Fruit fly (Drosophila melanogaster) whole organism, adult: ENCODE measurements around the gene CG4364.

ENCODE experiments used
- CG12768 ChIP-seq: fragments of 200-800 bp; sonication (Bioruptor generic); optimal IDR thresholded peaks from 2 replicates; lab custom pipeline; 2017; ENCODE audit warnings: missing biosample characterization, missing genetic modification characterization, mild to moderate bottlenecking, moderate library complexity, missing genetic modification reagents
- CG7101 ChIP-seq: fragments of 200-800 bp; sonication (Bioruptor generic); optimal IDR thresholded peaks from 2 replicates; lab custom pipeline; 2018; ENCODE audit warnings: missing biosample characterization, mild to moderate bottlenecking, missing genetic modification characterization, moderate library complexity
- Clk ChIP-seq: fragments of 200-800 bp; sonication (Bioruptor generic); optimal IDR thresholded peaks from 2 replicates; lab custom pipeline; 2017; ENCODE audit warnings: missing biosample characterization, missing genetic modification characterization
- cic ChIP-seq: fragments of 200-800 bp; sonication (Bioruptor generic); optimal IDR thresholded peaks from 2 replicates; lab custom pipeline; 2017; ENCODE audit warnings: missing biosample characterization, mild to moderate bottlenecking, missing genetic modification characterization, moderate library complexity

- TF ChIP-seq CG7101 = no peak
- TF ChIP-seq CG12768 (GFP tag; lab: Kevin White, UChicago) = no peak
- TF ChIP-seq cic (GFP tag; lab: Kevin White, UChicago) = no peak
- no peak for TF ChIP-seq Clk (GFP tag; lab: Kevin White, UChicago)
These were observed 38.8 kb downstream of the CG4364 start for dm6 chr2L:9672246-9672645.
